Fruit fly (Drosophila melanogaster) whole organism, pupa: ENCODE measurements around the gene CG5068.

Source experiments
- CG10348 ChIP-seq: fragments of 200-800 bp; sonication (Bioruptor generic); IDR thresholded peaks from 2 replicates; pipeline ENCODE4 v1.3.6; 2022; ENCODE audit warnings: missing biosample characterization, missing genetic modification characterization
- CG12605 ChIP-seq: fragments of 200-800 bp; sonication (Bioruptor generic); IDR thresholded peaks from 2 replicates; pipeline ENCODE4 v1.3.6; 2022; ENCODE audit warnings: missing biosample characterization, missing genetic modification characterization
- CG13204 ChIP-seq: fragments of 200-800 bp; sonication (Bioruptor generic); optimal IDR thresholded peaks from 2 replicates; lab custom pipeline; 2018; ENCODE audit warnings: missing biosample characterization, mild to moderate bottlenecking, missing genetic modification characterization, moderate library complexity
- CG14655 ChIP-seq: fragments of 200-800 bp; sonication (Bioruptor generic); optimal IDR thresholded peaks from 3 replicates; lab custom pipeline; 2017; ENCODE audit warnings: mild to moderate bottlenecking, missing biosample characterization, missing genetic modification reagents, missing genetic modification characterization
- CG15710 ChIP-seq: fragments of 200-800 bp; sonication (Bioruptor generic); optimal IDR thresholded peaks from 2 replicates; lab custom pipeline; 2018; ENCODE audit warnings: missing biosample characterization, mild to moderate bottlenecking, missing genetic modification characterization, moderate library complexity
- CG17806 ChIP-seq: fragments of 200-800 bp; sonication (Bioruptor generic); optimal IDR thresholded peaks from 2 replicates; lab custom pipeline; 2018; ENCODE audit warnings: missing biosample characterization, mild to moderate bottlenecking, missing genetic modification characterization, moderate library complexity
- CG32121 ChIP-seq: fragments of 200-800 bp; sonication (Bioruptor generic); IDR thresholded peaks from 2 replicates; pipeline ENCODE4 v1.3.6; 2022; ENCODE audit warnings: missing biosample characterization, missing genetic modification characterization
- CG34367 ChIP-seq: fragments of 200-800 bp; sonication (Bioruptor generic); optimal IDR thresholded peaks from 2 replicates; lab custom pipeline; 2018; ENCODE audit warnings: missing biosample characterization, mild to moderate bottlenecking, missing genetic modification characterization
- CG4496 ChIP-seq: fragments of 200-800 bp; sonication (Bioruptor generic); IDR thresholded peaks from 3 replicates; pipeline ENCODE4 v1.3.6; 2022; ENCODE audit warnings: missing biosample characterization, missing genetic modification characterization
- CG8159 ChIP-seq: fragments of 200-800 bp; sonication (Bioruptor generic); optimal IDR thresholded peaks from 3 replicates; lab custom pipeline; 2018; ENCODE audit warnings: missing biosample characterization, mild to moderate bottlenecking, missing genetic modification characterization, moderate library complexity
- CG8301 ChIP-seq: fragments of 200-800 bp; sonication (Bioruptor generic); optimal IDR thresholded peaks from 2 replicates; lab custom pipeline; 2018; ENCODE audit warnings: missing biosample characterization, mild to moderate bottlenecking, missing genetic modification characterization
- CG9948 ChIP-seq: fragments of 200-800 bp; sonication (Bioruptor generic); optimal IDR thresholded peaks from 2 replicates; lab custom pipeline; 2018; ENCODE audit warnings: missing biosample characterization, mild to moderate bottlenecking, missing genetic modification characterization, moderate library complexity
- D1 ChIP-seq: fragments of 200-800 bp; sonication (Bioruptor generic); optimal IDR thresholded peaks from 2 replicates; lab custom pipeline; 2018; ENCODE audit warnings: missing biosample characterization, mild to moderate bottlenecking, missing genetic modification characterization, moderate library complexity
- EcR ChIP-seq: fragments of 200-800 bp; sonication (Bioruptor generic); optimal IDR thresholded peaks from 3 replicates; lab custom pipeline; 2019; ENCODE audit warnings: missing biosample characterization, missing genetic modification characterization, mild to moderate bottlenecking, moderate library complexity, missing genetic modification reagents
- Ets98B ChIP-seq: fragments of 200-800 bp; sonication (Bioruptor generic); IDR thresholded peaks from 2 replicates; pipeline ENCODE4 v1.3.6; 2022; ENCODE audit warnings: missing biosample characterization, missing genetic modification characterization
- Pif1A ChIP-seq: fragments of 200-800 bp; sonication (Bioruptor generic); optimal IDR thresholded peaks from 3 replicates; lab custom pipeline; 2016; ENCODE audit warnings: missing biosample characterization, missing genetic modification characterization
- Pif1B ChIP-seq: fragments of 200-800 bp; sonication (Bioruptor generic); optimal IDR thresholded peaks from 3 replicates; lab custom pipeline; 2016; ENCODE audit warnings: missing biosample characterization, missing genetic modification characterization
- Snoo ChIP-seq: fragments of 200-800 bp; sonication (Bioruptor generic); optimal IDR thresholded peaks from 3 replicates; lab custom pipeline; 2017; ENCODE audit warnings: missing biosample characterization, mild to moderate bottlenecking, missing genetic modification characterization, inconsistent platforms
- fd96Ca ChIP-seq: fragments of 200-800 bp; sonication (Bioruptor generic); IDR thresholded peaks from 3 replicates; pipeline ENCODE4 v1.3.6; 2022; ENCODE audit warnings: missing biosample characterization, missing genetic modification characterization
- gl ChIP-seq: fragments of 200-800 bp; sonication (Bioruptor generic); optimal IDR thresholded peaks from 2 replicates; lab custom pipeline; 2018; ENCODE audit warnings: missing biosample characterization, mild to moderate bottlenecking, missing genetic modification characterization
- rn ChIP-seq: fragments of 200-800 bp; sonication (Bioruptor generic); IDR thresholded peaks from 2 replicates; pipeline ENCODE4 v1.3.6; 2022; ENCODE audit warnings: missing biosample characterization, missing genetic modification characterization

CG5068 gene

dm6 chr3L:9019196-9019662, 32.7 kb downstream of the CG5068 start, which contains the start of gene Doc2:
Gene Doc2, minus strand, starts transcription at chr3L:9019246.
- no peak for TF ChIP-seq CG10348 (GFP tag; lab: Robert Waterston, UW)
- TF ChIP-seq fd96Ca (GFP tag; lab: Robert Waterston, UW): no peak
- TF ChIP-seq CG14655 (GFP tag; lab: Kevin White, UChicago): no peak
- no peak for TF ChIP-seq CG34367
- no peak for TF ChIP-seq Ets98B (GFP tag; lab: Robert Waterston, UW)
- TF ChIP-seq CG8301 (tag; lab: Kevin White, UChicago): no peak
- TF ChIP-seq Pif1B (GFP tag; lab: Kevin White, UChicago): no peak
- no peak for TF ChIP-seq CG17806 (tag; lab: Kevin White, UChicago)
- no peak for TF ChIP-seq Pif1A (GFP tag; lab: Kevin White, UChicago)
- TF ChIP-seq D1: no peak
- TF ChIP-seq CG12605: no peak
- no peak for TF ChIP-seq CG13204 (GFP tag; lab: Kevin White, UChicago)
- no peak for TF ChIP-seq CG9948 (tag; lab: Kevin White, UChicago)
- no peak for TF ChIP-seq CG4496 (GFP tag; lab: Robert Waterston, UW)
- TF ChIP-seq CG32121: no peak
- TF ChIP-seq EcR (GFP tag; lab: Kevin White, UChicago): no peak
- no peak for TF ChIP-seq CG8159 (tag; lab: Kevin White, UChicago)
- TF ChIP-seq gl (tag; lab: Kevin White, UChicago): no peak
- TF ChIP-seq, all 21 proteins: peak for 0

- TF ChIP-seq Pif1B (GFP tag; lab: Kevin White, UChicago): no peak
- no peak for TF ChIP-seq rn
- TF ChIP-seq CG4496 (GFP tag; lab: Robert Waterston, UW): no peak
- TF ChIP-seq CG17806 (tag; lab: Kevin White, UChicago): no peak
- no peak for TF ChIP-seq CG8301 (tag; lab: Kevin White, UChicago)
- no peak for TF ChIP-seq CG10348 (GFP tag; lab: Robert Waterston, UW)
- TF ChIP-seq CG8159 (tag; lab: Kevin White, UChicago): no peak
- TF ChIP-seq Snoo (tag; lab: Kevin White, UChicago): no peak
- no peak for TF ChIP-seq Ets98B (GFP tag; lab: Robert Waterston, UW)
- TF ChIP-seq CG32121: no peak
- no peak for TF ChIP-seq CG12605
- no peak for TF ChIP-seq CG34367
- no peak for TF ChIP-seq gl (tag; lab: Kevin White, UChicago)
- TF ChIP-seq fd96Ca (GFP tag; lab: Robert Waterston, UW): no peak
- no peak for TF ChIP-seq EcR (GFP tag; lab: Kevin White, UChicago)
- no peak for TF ChIP-seq CG9948 (tag; lab: Kevin White, UChicago)
These were observed 34.2 kb downstream of the CG5068 start for dm6 chr3L:9020436-9021370.

- TF ChIP-seq CG8159 (tag; lab: Kevin White, UChicago) (no peak), Ets98B (GFP tag; lab: Robert Waterston, UW) (no peak), gl (tag; lab: Kevin White, UChicago) (no peak), CG13204 (GFP tag; lab: Kevin White, UChicago) (no peak), Pif1A (GFP tag; lab: Kevin White, UChicago) (no peak), CG14655 (GFP tag; lab: Kevin White, UChicago) (peak; percentile 39), CG34367 (peak; percentile 1)
These were observed 37.1 kb downstream of the CG5068 start for dm6 chr3L:9023627-9024026.

dm6 chr3L:9024741-9025140, 38.2 kb downstream of the CG5068 start:
- TF ChIP-seq CG14655 (GFP tag; lab: Kevin White, UChicago) (no peak), CG10348 (GFP tag; lab: Robert Waterston, UW) (no peak), gl (tag; lab: Kevin White, UChicago) (no peak), CG13204 (GFP tag; lab: Kevin White, UChicago) (no peak), CG12605 (no peak), CG15710 (no peak), CG34367 (no peak), EcR (GFP tag; lab: Kevin White, UChicago) (no peak), Pif1B (GFP tag; lab: Kevin White, UChicago) (no peak), CG9948 (tag; lab: Kevin White, UChicago) (no peak), CG32121 (no peak)

- TF ChIP-seq Pif1A (GFP tag; lab: Kevin White, UChicago) (no peak), CG14655 (GFP tag; lab: Kevin White, UChicago) (no peak), Ets98B (GFP tag; lab: Robert Waterston, UW) (no peak), CG13204 (GFP tag; lab: Kevin White, UChicago) (no peak), EcR (GFP tag; lab: Kevin White, UChicago) (no peak), CG17806 (tag; lab: Kevin White, UChicago) (no peak), CG15710 (no peak), CG34367 (no peak), CG8159 (tag; lab: Kevin White, UChicago) (no peak), D1 (no peak), Snoo (tag; lab: Kevin White, UChicago) (no peak), rn (no peak), CG4496 (GFP tag; lab: Robert Waterston, UW) (no peak), CG10348 (GFP tag; lab: Robert Waterston, UW) (no peak), gl (tag; lab: Kevin White, UChicago) (no peak), CG12605 (no peak), CG9948 (tag; lab: Kevin White, UChicago) (no peak), CG32121 (no peak), CG8301 (tag; lab: Kevin White, UChicago) (no peak), fd96Ca (GFP tag; lab: Robert Waterston, UW) (no peak)
- TF ChIP-seq, all 21 proteins: peak for 0
These were observed 38.7 kb downstream of the CG5068 start for dm6 chr3L:9025178-9025577.
